Worm (Caenorhabditis elegans) whole organism, young adult: ENCODE data around the gene B0336.7.

Experiments used
- B0019.2 ChIP-seq: fragments of 200-800 bp; sonication (Bioruptor generic); conservative IDR thresholded peaks from 2 replicates; pipeline ENCODE4 v1.3.6; 2022; ENCODE audit warnings: missing genetic modification reagents, missing genetic modification characterization, missing compliant biosample characterization
- nfya-1 ChIP-seq: sonication (generic microtip); optimal IDR thresholded peaks from 2 replicates; lab custom pipeline; 2017; ENCODE audit warnings: antibody characterized with exemption, missing compliant biosample characterization, missing genetic modification characterization, borderline replicate concordance; ENCODE audit not compliant: insufficient read depth
- nhr-27 ChIP-seq: fragments of 200-800 bp; sonication (Bioruptor generic); optimal IDR thresholded peaks from 2 replicates; lab custom pipeline; 2018; ENCODE audit warnings: mild to moderate bottlenecking, missing genetic modification characterization, moderate library complexity, missing compliant biosample characterization
- tlf-1 ChIP-seq: fragments of 200-800 bp; sonication (Bioruptor generic); optimal IDR thresholded peaks from 2 replicates; lab custom pipeline; 2018; ENCODE audit warnings: mild to moderate bottlenecking, missing genetic modification characterization, missing compliant biosample characterization
- unc-62 ChIP-seq: fragments of 150-350 bp; optimal IDR thresholded peaks from 2 replicates; lab custom pipeline; 2014; ENCODE audit warnings: missing biosample characterization, missing genetic modification reagents, missing genetic modification characterization

DNA sequence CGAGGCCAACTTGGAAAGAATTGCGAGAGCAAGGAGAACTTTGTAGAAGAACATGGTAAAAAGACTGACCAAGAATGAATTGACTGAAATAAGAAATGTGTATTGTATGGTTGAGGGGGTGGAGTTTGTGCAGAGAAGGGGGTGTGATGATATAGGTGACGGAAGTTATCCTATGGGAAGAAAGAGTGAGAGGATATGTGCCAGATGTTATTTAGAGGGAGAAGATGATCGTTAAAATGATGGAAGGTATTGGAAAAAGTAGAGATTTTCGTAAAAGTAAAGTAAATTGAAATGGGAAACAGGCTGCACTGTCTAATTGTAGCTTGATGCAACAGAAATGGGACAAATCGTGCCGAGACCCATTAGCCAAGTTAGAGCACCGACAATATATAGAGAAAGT is 40.2 kb downstream of the B0336.7 start, which contains the start of gene sdz-21:
- no peak for TF ChIP-seq unc-62 (GFP tag; lab: Kevin White, UChicago)
- TF ChIP-seq nhr-27 (tag; lab: Kevin White, UChicago): no peak
- no peak for TF ChIP-seq nfya-1 (tag; lab: Kevin White, UChicago)
- TF ChIP-seq tlf-1 (GFP tag; lab: Kevin White, UChicago): no peak
- no peak for TF ChIP-seq B0019.2 (GFP tag; lab: Robert Waterston, UW)
